Worm (Caenorhabditis elegans) whole organism, young adult: ENCODE data around the gene Y9C9A.13.

ENCODE experiments used
- D2030.7 ChIP-seq: fragments of 200-800 bp; sonication (Bioruptor generic); IDR thresholded peaks from 2 replicates; pipeline ENCODE4 v1.3.6; 2022; ENCODE audit warnings: missing genetic modification reagents, missing genetic modification characterization, missing compliant biosample characterization
- nhr-90 ChIP-seq: sonication (generic microtip); optimal IDR thresholded peaks from 2 replicates; lab custom pipeline; 2016; ENCODE audit warnings: missing genotype, mild to moderate bottlenecking, missing genetic modification characterization, missing compliant biosample characterization

ce11 chrIV:4992089-4992488, 22.8 kb upstream of the Y9C9A.13 start, which contains the start of gene str-162:
- TF ChIP-seq nhr-90 (tag; lab: Kevin White, UChicago) (no peak), D2030.7 (GFP tag; lab: Robert Waterston, UW) (no peak)
